Worm (Caenorhabditis elegans) whole organism, young adult: ENCODE measurements around the gene Y53C12A.11.

Experiments used
- Y67H2A.10 ChIP-seq: fragments of 200-800 bp; sonication (Bioruptor generic); conservative IDR thresholded peaks from 2 replicates; pipeline ENCODE4 v1.3.6; 2022; ENCODE audit warnings: missing genetic modification reagents, missing genetic modification characterization, missing compliant biosample characterization
- ceh-91 ChIP-seq: fragments of 200-800 bp; sonication (Bioruptor generic); IDR thresholded peaks from 2 replicates; pipeline ENCODE4 v1.3.6; 2022; ENCODE audit warnings: missing genetic modification reagents, missing genetic modification characterization, missing compliant biosample characterization

ce11 chrII:9668959-9669358 lies 49.5 kb downstream of the Y53C12A.11 start, which contains the start of gene taf-8:
- no peak for TF ChIP-seq ceh-91 (GFP tag; lab: Robert Waterston, UW)
- TF ChIP-seq Y67H2A.10 (GFP tag; lab: Robert Waterston, UW) = no peak
